Worm (Caenorhabditis elegans): ENCODE results near the gene F54D1.1.

The F54D1.1 gene

ce11 chrIV:11284102-11284531, 22.5 kb downstream of the F54D1.1 start:
- TF ChIP-seq lin-1 (GFP tag; IDR thresholded peaks at IDR 0.05) (peak; percentile 92), T20F7.1 (GFP tag; optimal IDR thresholded peaks at IDR 0.05) (peak; percentile 12), hlh-11 (tag; optimal IDR thresholded peaks at IDR 0.05) (peak; percentile 94), daf-12 (tag; optimal IDR thresholded peaks at IDR 0.05) (no peak), jun-1 (tag; optimal IDR thresholded peaks at IDR 0.05) (peak; percentile 25), saeg-2 (GFP tag; IDR thresholded peaks at IDR 0.05) (0 out of 2 replicates have a peak, but pooled peaks have one; percentile 29), gei-8 (GFP tag; optimal IDR thresholded peaks at IDR 0.05) (no peak), dmd-9 (GFP tag; IDR thresholded peaks at IDR 0.05) (no peak), mes-2 (tag; optimal IDR thresholded peaks at IDR 0.05; ENCODE audit: poor library complexity, severe bottlenecking) (peak; percentile 36), unc-62 (GFP tag; optimal IDR thresholded peaks at IDR 0.05 in 1 of 2) (peak in 1 of 2 experiments; percentile 27), unc-62 (tag; optimal IDR thresholded peaks at IDR 0.05) (no peak), mdl-1 (tag; optimal IDR thresholded peaks at IDR 0.05) (peak in 1 of 2 experiments; percentile 58), nhr-10 (tag; optimal IDR thresholded peaks at IDR 0.05) (peak; percentile 39), egl-43 (GFP tag; IDR thresholded peaks at IDR 0.05) (no peak), nhr-6 (tag; optimal IDR thresholded peaks at IDR 0.05) (peak; percentile 83), lim-7 (GFP tag; IDR thresholded peaks at IDR 0.05) (no peak), nhr-76 (tag; optimal IDR thresholded peaks at IDR 0.05) (no peak), pha-4 (GFP tag; IDR thresholded peaks at IDR 0.05) (peak; percentile 72), pha-4 (tag; optimal IDR thresholded peaks at IDR 0.05) (peak; percentile 71), sdz-12 (GFP tag; optimal IDR thresholded peaks at IDR 0.05) (no peak), nhr-11 (tag; optimal IDR thresholded peaks at IDR 0.05) (no peak), dve-1 (tag; optimal IDR thresholded peaks at IDR 0.05; ENCODE audit: insufficient read depth) (peak; percentile 93), php-3 (GFP tag; IDR thresholded peaks at IDR 0.05) (peak; percentile 81), ceh-44 (GFP tag; IDR thresholded peaks at IDR 0.05) (no peak), lin-13 (GFP tag; optimal IDR thresholded peaks at IDR 0.05) (peak; percentile 14), nhr-77 (tag; optimal IDR thresholded peaks at IDR 0.05) (peak; percentile 72), daf-8 (GFP tag; IDR thresholded peaks at IDR 0.05) (no peak), lir-3 (tag; optimal IDR thresholded peaks at IDR 0.05) (no peak), lin-39 (tag; optimal IDR thresholded peaks at IDR 0.05) (no peak), dpl-1 (GFP tag; optimal IDR thresholded peaks at IDR 0.05) (no peak), lsy-2 (tag; optimal IDR thresholded peaks at IDR 0.05) (no peak), snpc-4 (tag; optimal IDR thresholded peaks at IDR 0.05) (no peak), ztf-7 (tag; optimal IDR thresholded peaks at IDR 0.05) (no peak), set-16 (GFP tag; IDR thresholded peaks at IDR 0.05) (no peak), nhr-48 (tag; optimal IDR thresholded peaks at IDR 0.05) (peak; percentile 84), F49E8.2 (tag; optimal IDR thresholded peaks at IDR 0.05; ENCODE audit: borderline replicate concordance) (no peak), hlh-30 (tag; optimal IDR thresholded peaks at IDR 0.05; ENCODE audit: insufficient read depth) (peak; percentile 28), ama-1 (optimal IDR thresholded peaks at IDR 0.05) (no peak), hif-1 (tag; optimal IDR thresholded peaks at IDR 0.05) (peak in 1 of 2 experiments; percentile 59), tra-1 (GFP tag; IDR thresholded peaks at IDR 0.05) (peak; percentile 85), mxl-3 (GFP tag; optimal IDR thresholded peaks at IDR 0.05) (peak; percentile 55), dmd-6 (GFP tag; IDR thresholded peaks at IDR 0.05) (peak; percentile 89), daf-16 (GFP tag; optimal IDR thresholded peaks at IDR 0.05) (peak in 1 of 2 experiments; percentile 92), daf-16 (tag; optimal IDR thresholded peaks at IDR 0.05) (peak; percentile 91), nhr-28 (tag; optimal IDR thresholded peaks at IDR 0.05) (peak; percentile 70), ctbp-1 (GFP tag; IDR thresholded peaks at IDR 0.05) (no peak), mxl-2 (GFP tag; conservative IDR thresholded peaks at IDR 0.05) (0 out of 2 replicates have a peak, but pooled peaks have one; percentile 3), zip-11 (GFP tag; IDR thresholded peaks at IDR 0.05) (no peak), ceh-82 (tag; optimal IDR thresholded peaks at IDR 0.05) (no peak), F10B5.3 (tag; optimal IDR thresholded peaks at IDR 0.05) (peak; percentile 28), madf-9 (GFP tag; conservative IDR thresholded peaks at IDR 0.05) (no peak), nhr-41 (GFP tag; IDR thresholded peaks at IDR 0.05) (0 out of 2 replicates have a peak, but pooled peaks have one; percentile 23)

Data from whole organism, L4 larva.